Worm (Caenorhabditis elegans) whole organism, mixed stage, embryonic: ENCODE data around the gene rict-1.
"Not testable (repeated sequence)": the region's sequence is repeated elsewhere in the genome, so short reads cannot be mapped to it uniquely, and the experiment has no call there.

ENCODE experiments used
- M03D4.4 ChIP-seq: sonication (generic microtip); optimal IDR thresholded peaks from 2 replicates; lab custom pipeline; 2017; ENCODE audit warnings: mild to moderate bottlenecking, missing genetic modification characterization, missing compliant biosample characterization
- bed-3 ChIP-seq: fragments of 200-800 bp; sonication (Bioruptor generic); optimal IDR thresholded peaks from 3 replicates; lab custom pipeline; 2018; ENCODE audit warnings: mild to moderate bottlenecking, missing genetic modification characterization, moderate library complexity, missing compliant biosample characterization
- blmp-1 ChIP-seq: fragments of 150-350 bp; optimal IDR thresholded peaks from 2 replicates; lab custom pipeline; 2014; ENCODE audit warnings: missing biosample characterization, missing genetic modification characterization
- ceh-39 ChIP-seq: fragments of 150-350 bp; optimal IDR thresholded peaks from 2 replicates; lab custom pipeline; 2014; ENCODE audit warnings: missing biosample characterization, missing genetic modification characterization
- ceh-43 ChIP-seq: fragments of 200-800 bp; sonication (Bioruptor generic); optimal IDR thresholded peaks from 2 replicates; lab custom pipeline; 2018; ENCODE audit warnings: mild to moderate bottlenecking, missing genetic modification characterization, moderate library complexity, missing compliant biosample characterization
- ces-1 ChIP-seq: fragments of 150-350 bp; optimal IDR thresholded peaks from 2 replicates; lab custom pipeline; 2014; ENCODE audit warnings: missing biosample characterization, missing genetic modification reagents, missing genetic modification characterization
- cnd-1 ChIP-seq: fragments of 200-800 bp; sonication (Bioruptor generic); optimal IDR thresholded peaks from 2 replicates; lab custom pipeline; 2018; ENCODE audit warnings: mild to moderate bottlenecking, missing genetic modification characterization, missing compliant biosample characterization
- elt-1 ChIP-seq: sonication (generic microtip); optimal IDR thresholded peaks from 2 replicates; lab custom pipeline; 2017; ENCODE audit warnings: missing genetic modification characterization, mild to moderate bottlenecking, missing compliant biosample characterization, antibody characterized with exemption, moderate library complexity, borderline replicate concordance; ENCODE audit not compliant: insufficient read depth
- elt-3 ChIP-seq: fragments of 150-350 bp; optimal IDR thresholded peaks from 2 replicates; lab custom pipeline; 2014; ENCODE audit warnings: missing biosample characterization, missing genetic modification characterization
- flh-1 ChIP-seq: fragments of 200-800 bp; sonication (Bioruptor generic); optimal IDR thresholded peaks from 2 replicates; lab custom pipeline; 2018; ENCODE audit warnings: mild to moderate bottlenecking, missing genetic modification characterization, moderate library complexity, missing compliant biosample characterization
- ham-2 ChIP-seq: fragments of 200-800 bp; sonication (Bioruptor generic); optimal IDR thresholded peaks from 2 replicates; lab custom pipeline; 2018; ENCODE audit warnings: mild to moderate bottlenecking, missing genetic modification characterization, missing compliant biosample characterization
- hlh-1 ChIP-seq: fragments of 150-350 bp; optimal IDR thresholded peaks from 2 replicates; lab custom pipeline; 2014; ENCODE audit warnings: missing biosample characterization, missing genetic modification reagents, missing genetic modification characterization
- lin-13 ChIP-seq: fragments of 150-350 bp; optimal IDR thresholded peaks from 2 replicates; lab custom pipeline; 2014; ENCODE audit warnings: missing biosample characterization, missing genetic modification characterization
- lin-32 ChIP-seq: fragments of 200-800 bp; sonication (Bioruptor generic); optimal IDR thresholded peaks from 2 replicates; lab custom pipeline; 2018; ENCODE audit warnings: mild to moderate bottlenecking, missing genetic modification characterization, missing compliant biosample characterization
- lsy-2 ChIP-seq: fragments of 150-350 bp; optimal IDR thresholded peaks from 2 replicates; lab custom pipeline; 2014; ENCODE audit warnings: missing biosample characterization, missing genetic modification characterization
- mab-5 ChIP-seq: fragments of 150-350 bp; optimal IDR thresholded peaks from 2 replicates; lab custom pipeline; 2014; ENCODE audit warnings: missing biosample characterization, missing genetic modification characterization
- mep-1 ChIP-seq: fragments of 150-350 bp; optimal IDR thresholded peaks from 2 replicates; lab custom pipeline; 2017; ENCODE audit warnings: missing biosample characterization, missing genetic modification reagents, missing genetic modification characterization, inconsistent platforms
- mls-2 ChIP-seq: sonication (generic microtip); optimal IDR thresholded peaks from 2 replicates; lab custom pipeline; 2016; ENCODE audit warnings: mild to moderate bottlenecking, missing genetic modification characterization, moderate library complexity, missing compliant biosample characterization
- nhr-12 ChIP-seq: fragments of 150-350 bp; optimal IDR thresholded peaks from 2 replicates; lab custom pipeline; 2014; ENCODE audit warnings: missing biosample characterization, missing genetic modification characterization
- nhr-2 ChIP-seq: fragments of 150-350 bp; optimal IDR thresholded peaks from 2 replicates; lab custom pipeline; 2014; ENCODE audit warnings: missing biosample characterization, missing genetic modification characterization
- nhr-237 ChIP-seq: fragments of 150-350 bp; optimal IDR thresholded peaks from 2 replicates; lab custom pipeline; 2014; ENCODE audit warnings: missing biosample characterization, missing genetic modification characterization
- nhr-76 ChIP-seq: sonication (generic microtip); optimal IDR thresholded peaks from 2 replicates; lab custom pipeline; 2017; ENCODE audit warnings: missing biosample characterization, missing genetic modification characterization
- sem-2 ChIP-seq: fragments of 200-800 bp; sonication (Bioruptor generic); optimal IDR thresholded peaks from 2 replicates; lab custom pipeline; 2018; ENCODE audit warnings: mild to moderate bottlenecking, missing genetic modification characterization, missing compliant biosample characterization
- tbx-8 ChIP-seq: fragments of 200-800 bp; sonication (Bioruptor generic); optimal IDR thresholded peaks from 2 replicates; lab custom pipeline; 2018; ENCODE audit warnings: mild to moderate bottlenecking, missing genetic modification characterization, moderate library complexity, missing compliant biosample characterization
- unc-120 ChIP-seq: sonication (generic microtip); optimal IDR thresholded peaks from 2 replicates; lab custom pipeline; 2017; ENCODE audit warnings: missing genetic modification characterization, missing compliant biosample characterization; ENCODE audit not compliant: poor library complexity, severe bottlenecking
- unc-62 ChIP-seq: fragments of 150-350 bp; optimal IDR thresholded peaks from 2 replicates; lab custom pipeline; 2014; ENCODE audit warnings: missing biosample characterization, missing genetic modification reagents, missing genetic modification characterization
- ztf-11 ChIP-seq: fragments of 150-350 bp; optimal IDR thresholded peaks from 2 replicates; lab custom pipeline; 2014; ENCODE audit warnings: missing biosample characterization, missing genetic modification characterization

Gene rict-1

DNA sequence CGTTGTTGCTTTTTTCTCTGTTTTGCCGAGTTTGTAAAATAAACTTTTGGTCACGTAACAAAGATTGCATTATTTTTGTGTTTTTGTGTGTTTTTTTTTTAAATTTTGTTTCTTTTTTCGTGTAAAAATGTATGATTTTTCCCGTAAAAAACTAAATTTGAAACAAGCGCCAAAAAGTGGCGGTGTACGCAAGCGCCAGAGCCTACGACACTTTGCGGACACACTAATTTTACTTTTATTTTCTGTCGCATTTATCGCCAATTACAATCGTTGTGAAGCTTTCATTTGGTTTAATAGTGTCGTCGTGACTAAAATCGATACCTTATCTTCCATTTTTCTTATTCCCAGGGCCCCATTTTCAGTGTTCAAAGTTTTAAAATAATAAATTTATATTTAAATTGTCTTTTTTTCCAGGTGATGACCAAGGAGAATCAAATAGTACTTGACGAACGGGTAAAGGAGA is 32.8 kb downstream of the rict-1 start, which contains the start of the genes Y81G3A.1 and gcn-2:
Gene Y81G3A.1 (minus strand): TSS at position 175 of the 463 bp plus-strand sequence.
Gene gcn-2 (plus strand): TSS at position 413 of the 463 bp plus-strand sequence.
- peak; percentile 56 for TF ChIP-seq nhr-237 (tag; lab: Kevin White, UChicago)
- TF ChIP-seq blmp-1, result peak; percentile 25
- no peak for TF ChIP-seq ceh-43 (GFP tag; lab: Kevin White, UChicago)
- peak; percentile 8 for TF ChIP-seq mep-1 (tag; lab: Kevin White, UChicago)

- not testable (repeated sequence) for TF ChIP-seq ceh-39; mep-1 (tag; lab: Kevin White, UChicago); ham-2
Observed at ce11 chrII:13082403-13082802, 34.2 kb downstream of the rict-1 start, which contains the start of gene Y81G3A.6. Gene Y81G3A.6 (minus strand): TSS chrII:13082503.

DNA sequence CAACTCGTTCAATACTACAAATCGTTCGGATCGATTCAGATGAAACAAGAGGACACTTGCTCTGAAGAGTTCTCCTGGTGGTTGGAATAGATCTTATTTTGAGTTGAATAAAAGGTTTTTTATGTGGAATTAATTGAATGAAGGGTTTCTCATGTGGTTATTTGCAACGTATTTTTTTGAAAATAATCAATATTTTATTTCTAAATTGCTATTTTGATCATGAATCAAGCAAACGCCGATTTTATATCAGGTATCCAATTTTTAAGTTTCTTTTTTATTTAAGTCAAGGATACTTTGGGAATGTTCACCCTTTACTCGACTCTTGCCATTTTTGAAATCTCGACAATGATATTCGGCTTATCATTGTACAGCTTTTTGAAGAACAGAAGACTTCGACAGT is 36.0 kb downstream of the rict-1 start, which contains the start of gene Y81G3A.2:
Gene Y81G3A.2 (plus strand): TSS at position 301 of the 400 bp plus-strand sequence.
- not testable (repeated sequence) for TF ChIP-seq sem-2 (GFP tag; lab: Kevin White, UChicago); nhr-76 (tag; lab: Kevin White, UChicago); ceh-39

ce11 chrII:13078848-13079428 is 37.7 kb downstream of the rict-1 start, which contains the start of gene F42G4.6:
Gene F42G4.6 (plus strand): TSS chrII:13079378.
- TF ChIP-seq bed-3, result no peak
- no peak for TF ChIP-seq lin-13
- TF ChIP-seq unc-62, result no peak
- TF ChIP-seq nhr-2 (tag; lab: Kevin White, UChicago), result no peak
- no peak for TF ChIP-seq M03D4.4 (tag; lab: Kevin White, UChicago)
- no peak for TF ChIP-seq mep-1 (tag; lab: Kevin White, UChicago)
- TF ChIP-seq nhr-237 (tag; lab: Kevin White, UChicago), result no peak
- TF ChIP-seq, all 35 proteins: peak for 0

DNA sequence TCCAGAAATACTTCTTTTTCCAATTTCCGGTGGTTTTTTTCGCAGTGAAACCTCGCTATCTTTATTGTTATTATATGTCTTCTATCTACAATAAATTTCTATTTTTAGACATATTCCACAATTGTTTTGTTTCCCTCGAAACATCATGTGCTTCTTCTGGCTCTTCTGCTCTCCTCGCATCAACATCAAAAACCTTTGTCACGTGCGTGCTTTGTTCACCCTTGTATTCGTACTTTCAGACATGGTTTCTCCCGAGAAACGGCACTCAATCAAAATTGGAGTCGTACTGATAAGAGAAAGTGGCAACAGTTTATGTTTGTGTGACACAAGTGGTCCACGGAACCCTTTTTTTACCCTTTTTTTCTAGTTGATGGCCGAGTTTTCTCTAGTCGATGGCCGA is 38.9 kb downstream of the rict-1 start:
- TF ChIP-seq lsy-2 (no peak), nhr-76 (tag; lab: Kevin White, UChicago) (no peak), elt-1 (tag; lab: Kevin White, UChicago) (no peak), nhr-12 (tag; lab: Kevin White, UChicago) (no peak), mep-1 (tag; lab: Kevin White, UChicago) (no peak), ztf-11 (tag; lab: Kevin White, UChicago) (no peak), flh-1 (GFP tag; lab: Kevin White, UChicago) (no peak), unc-120 (tag; lab: Kevin White, UChicago) (no peak), elt-3 (tag; lab: Kevin White, UChicago) (no peak), ham-2 (no peak), mls-2 (tag; lab: Kevin White, UChicago) (no peak), hlh-1 (tag; lab: Kevin White, UChicago) (no peak)

ce11 chrII:13076301-13076916 is 40.2 kb downstream of the rict-1 start:
- TF ChIP-seq flh-1 (GFP tag; lab: Kevin White, UChicago) (no peak), ces-1 (GFP tag; lab: Kevin White, UChicago) (no peak), blmp-1 (no peak), mab-5 (tag; lab: Kevin White, UChicago) (no peak), ceh-39 (no peak), cnd-1 (tag; lab: Kevin White, UChicago) (no peak), lin-32 (GFP tag; lab: Kevin White, UChicago) (no peak), tbx-8 (GFP tag; lab: Kevin White, UChicago) (no peak), mls-2 (tag; lab: Kevin White, UChicago) (no peak), lin-13 (no peak), M03D4.4 (tag; lab: Kevin White, UChicago) (no peak)
